Worm (Caenorhabditis elegans): Measurements from ENCODE around the gene str-256.

ce11 chrV:472589-472988, 28.5 kb downstream of the str-256 start, which contains the start of gene srt-31:
- TF ChIP-seq T23F11.4 (GFP tag; optimal IDR thresholded peaks at IDR 0.05) (no peak), lin-11 (tag; optimal IDR thresholded peaks at IDR 0.05) (no peak), ama-1 (optimal IDR thresholded peaks at IDR 0.05) (no peak), pat-9 (tag; optimal IDR thresholded peaks at IDR 0.05) (no peak), hlh-8 (tag; optimal IDR thresholded peaks at IDR 0.05) (no peak), C08G9.2 (tag; optimal IDR thresholded peaks at IDR 0.05) (no peak), madf-2 (tag; optimal IDR thresholded peaks at IDR 0.05) (no peak), tbx-7 (tag; optimal IDR thresholded peaks at IDR 0.05) (no peak), nfya-1 (tag; optimal IDR thresholded peaks at IDR 0.05) (no peak), hlh-13 (GFP tag; optimal IDR thresholded peaks at IDR 0.05) (no peak)
